Fruit fly (Drosophila melanogaster): ENCODE data around the gene Wbp2.

The Wbp2 gene

DNA sequence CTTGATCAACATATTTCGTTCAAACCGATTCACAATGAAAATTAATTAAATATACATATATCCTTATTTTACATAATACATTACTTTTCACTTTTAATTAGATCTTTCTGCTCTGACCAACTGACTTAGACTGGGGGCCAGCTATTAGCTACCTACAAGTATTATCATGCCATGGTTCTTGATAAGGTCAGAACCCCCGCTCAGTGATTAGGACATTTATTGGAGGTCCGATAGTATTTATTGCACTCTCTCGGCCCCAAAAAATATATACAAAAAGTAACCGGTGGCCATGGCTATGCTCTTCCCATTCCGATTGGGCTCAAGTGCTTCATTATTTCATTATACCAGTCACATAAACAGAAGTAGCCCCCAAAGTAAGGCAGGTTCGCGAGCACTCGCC lies 22.3 kb upstream of the Wbp2 start:
- no peak for TF ChIP-seq CG32121 (GFP tag; IDR thresholded peaks at IDR 0.05)
- no peak for TF ChIP-seq CG14655 (GFP tag; optimal IDR thresholded peaks at IDR 0.05)
- TF ChIP-seq gl (tag; optimal IDR thresholded peaks at IDR 0.05): no peak

DNA sequence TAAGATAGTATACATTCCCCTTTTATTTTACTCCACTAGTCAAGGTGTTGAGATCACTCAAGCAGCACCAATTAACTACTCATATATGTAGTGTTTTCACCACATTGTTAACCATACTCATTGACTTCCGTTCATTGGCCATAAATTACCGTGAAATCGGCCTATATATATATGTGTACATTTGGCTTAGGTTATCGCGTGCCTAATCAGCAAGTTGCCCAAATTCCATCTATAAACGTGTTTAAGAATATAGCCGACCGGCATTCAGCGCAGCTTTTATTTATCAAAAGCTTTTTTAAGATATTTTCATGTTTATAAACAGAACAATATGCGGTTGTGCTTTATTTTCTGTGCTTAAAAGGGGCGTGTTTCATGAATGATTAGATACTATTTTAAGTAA lies 21.4 kb upstream of the Wbp2 start:
- no peak for TF ChIP-seq Snoo (tag; optimal IDR thresholded peaks at IDR 0.05)
- no peak for TF ChIP-seq rn (GFP tag; IDR thresholded peaks at IDR 0.05)
- no peak for TF ChIP-seq CG8301 (tag; optimal IDR thresholded peaks at IDR 0.05)
- no peak for TF ChIP-seq D1 (tag; optimal IDR thresholded peaks at IDR 0.05)
- TF ChIP-seq CG10348 (GFP tag; IDR thresholded peaks at IDR 0.05): no peak
- TF ChIP-seq CG4496 (GFP tag; IDR thresholded peaks at IDR 0.05): no peak
- TF ChIP-seq CG34367 (tag; optimal IDR thresholded peaks at IDR 0.05): no peak
- no peak for TF ChIP-seq CG9948 (tag; optimal IDR thresholded peaks at IDR 0.05)
- no peak for TF ChIP-seq CG12605 (GFP tag; IDR thresholded peaks at IDR 0.05)
- TF ChIP-seq CG15710 (tag; optimal IDR thresholded peaks at IDR 0.05): no peak
- no peak for TF ChIP-seq CG17806 (tag; optimal IDR thresholded peaks at IDR 0.05)
- TF ChIP-seq CG32121 (GFP tag; IDR thresholded peaks at IDR 0.05): no peak
- TF ChIP-seq Pif1A (GFP tag; optimal IDR thresholded peaks at IDR 0.05): no peak
- no peak for TF ChIP-seq CG13204 (GFP tag; optimal IDR thresholded peaks at IDR 0.05)
- no peak for TF ChIP-seq CG8159 (tag; optimal IDR thresholded peaks at IDR 0.05)

DNA sequence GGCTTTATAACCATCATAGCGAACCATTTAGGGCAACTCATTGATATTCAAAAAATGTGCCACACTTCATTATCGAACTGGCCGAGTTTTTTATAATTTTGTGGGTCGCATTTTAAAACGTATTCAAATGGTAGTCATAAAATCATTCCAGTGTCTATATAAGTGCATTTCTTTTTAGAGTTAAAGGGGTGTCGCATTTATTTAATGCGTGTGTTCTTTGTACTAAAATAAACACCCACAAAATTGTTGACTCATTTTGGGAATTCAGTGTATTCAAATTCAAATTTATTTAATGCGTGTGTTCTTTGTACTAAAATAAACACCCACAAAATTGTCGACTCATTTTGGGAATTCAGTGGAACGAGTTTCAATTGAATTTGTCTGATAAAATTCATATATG lies 19.5 kb upstream of the Wbp2 start:
- TF ChIP-seq CG17806 (tag; optimal IDR thresholded peaks at IDR 0.05): no peak
- no peak for TF ChIP-seq Pif1A (GFP tag; optimal IDR thresholded peaks at IDR 0.05)
- no peak for TF ChIP-seq Pif1B (GFP tag; optimal IDR thresholded peaks at IDR 0.05)
- TF ChIP-seq CG8301 (tag; optimal IDR thresholded peaks at IDR 0.05): no peak
- TF ChIP-seq D1 (tag; optimal IDR thresholded peaks at IDR 0.05): no peak
- no peak for TF ChIP-seq Snoo (tag; optimal IDR thresholded peaks at IDR 0.05)
- TF ChIP-seq rn (GFP tag; IDR thresholded peaks at IDR 0.05): no peak
- no peak for TF ChIP-seq CG15710 (tag; optimal IDR thresholded peaks at IDR 0.05)
- no peak for TF ChIP-seq CG14655 (GFP tag; optimal IDR thresholded peaks at IDR 0.05)
- TF ChIP-seq CG8159 (tag; optimal IDR thresholded peaks at IDR 0.05): no peak
- TF ChIP-seq Ets98B (GFP tag; IDR thresholded peaks at IDR 0.05): no peak
- no peak for TF ChIP-seq CG13204 (GFP tag; optimal IDR thresholded peaks at IDR 0.05)
- TF ChIP-seq CG32121 (GFP tag; IDR thresholded peaks at IDR 0.05): no peak
- TF ChIP-seq CG12605 (GFP tag; IDR thresholded peaks at IDR 0.05): no peak
- TF ChIP-seq CG34367 (tag; optimal IDR thresholded peaks at IDR 0.05): no peak
- TF ChIP-seq CG10348 (GFP tag; IDR thresholded peaks at IDR 0.05): no peak
- TF ChIP-seq gl (tag; optimal IDR thresholded peaks at IDR 0.05): no peak
- TF ChIP-seq fd96Ca (GFP tag; IDR thresholded peaks at IDR 0.05): no peak
- no peak for TF ChIP-seq EcR (GFP tag; optimal IDR thresholded peaks at IDR 0.05)

DNA sequence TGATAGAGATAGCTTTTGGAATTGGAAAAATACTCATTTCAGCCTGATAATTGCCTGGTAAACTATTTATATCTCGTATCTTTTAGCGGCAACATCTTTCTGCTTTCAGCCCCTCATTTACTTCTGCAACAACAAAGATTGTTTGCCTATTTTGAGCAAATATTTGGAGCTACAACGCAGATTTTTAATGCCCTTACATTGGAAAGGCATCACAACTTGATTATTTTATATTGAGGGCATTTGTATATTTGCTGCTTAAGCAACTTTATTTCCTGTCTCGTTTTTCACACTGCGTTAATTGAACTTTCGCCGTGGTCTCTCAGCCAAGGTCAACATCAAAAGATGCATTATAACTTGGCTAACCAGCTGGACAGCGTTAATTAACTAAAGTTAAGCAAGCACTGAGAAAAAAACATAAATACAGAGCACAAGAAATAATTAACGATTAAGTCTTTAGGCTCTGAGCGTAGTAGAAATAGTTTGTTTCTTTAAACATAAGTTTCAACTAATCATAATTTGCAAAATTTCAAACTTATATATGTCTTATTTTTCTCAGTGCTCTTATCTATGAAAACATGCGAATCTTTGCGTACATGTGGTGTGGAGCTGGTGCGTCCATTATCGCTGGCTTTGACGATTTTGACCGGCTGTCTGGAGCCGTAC lies 18.5 kb upstream of the Wbp2 start:
- peak; percentile 76 for TF ChIP-seq CG8159 (tag; optimal IDR thresholded peaks at IDR 0.05)
- peak; percentile 53 for TF ChIP-seq Pif1B (GFP tag; optimal IDR thresholded peaks at IDR 0.05)
- no peak; the same call in 1 of the 2 replicates for TF ChIP-seq Ets98B (GFP tag; IDR thresholded peaks at IDR 0.05)
- TF ChIP-seq CG9948 (tag; optimal IDR thresholded peaks at IDR 0.05): peak; percentile 76
- TF ChIP-seq Pif1A (GFP tag; optimal IDR thresholded peaks at IDR 0.05): peak; percentile 60
- TF ChIP-seq CG34367 (tag; optimal IDR thresholded peaks at IDR 0.05): peak; percentile 71
- peak; percentile 74 for TF ChIP-seq CG8301 (tag; optimal IDR thresholded peaks at IDR 0.05)
- peak; percentile 78 for TF ChIP-seq CG17806 (tag; optimal IDR thresholded peaks at IDR 0.05)
- TF ChIP-seq CG15710 (tag; optimal IDR thresholded peaks at IDR 0.05): peak; percentile 73
- peak; percentile 19 for TF ChIP-seq Snoo (tag; optimal IDR thresholded peaks at IDR 0.05)
- TF ChIP-seq CG12605 (GFP tag; IDR thresholded peaks at IDR 0.05): peak; percentile 65
- no peak for TF ChIP-seq fd96Ca (GFP tag; IDR thresholded peaks at IDR 0.05)
- peak; percentile 61; the same call in 1 of the 2 replicates for TF ChIP-seq CG32121 (GFP tag; IDR thresholded peaks at IDR 0.05)
- TF ChIP-seq D1 (tag; optimal IDR thresholded peaks at IDR 0.05): no peak

DNA sequence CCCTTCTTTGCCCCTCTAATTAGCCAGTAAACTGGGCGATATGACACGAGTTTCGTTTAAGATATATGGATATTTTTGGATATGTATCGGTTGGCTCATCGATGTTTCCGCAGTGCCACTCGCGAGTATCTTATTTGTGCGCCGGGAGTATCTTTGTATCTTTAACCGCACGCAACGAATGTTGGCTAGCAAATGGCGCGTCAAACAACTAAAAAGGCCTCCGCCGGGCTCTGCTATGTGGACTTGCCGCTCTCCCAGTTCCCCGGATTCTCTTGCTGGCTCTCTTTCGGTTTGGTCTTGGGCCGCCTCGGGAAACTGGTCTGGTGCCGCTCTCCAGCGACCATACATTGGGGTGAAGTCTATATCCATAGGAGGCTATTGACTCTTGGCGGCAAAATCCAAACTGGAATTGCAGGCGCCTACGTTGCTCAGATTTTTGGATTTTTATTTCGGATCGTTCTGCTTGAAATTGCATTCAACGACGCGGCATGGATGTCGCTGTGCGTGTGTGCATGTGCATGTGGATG lies 17.5 kb upstream of the Wbp2 start:
- TF ChIP-seq EcR (GFP tag; optimal IDR thresholded peaks at IDR 0.05) (peak; percentile 99), CG8301 (tag; optimal IDR thresholded peaks at IDR 0.05) (peak; percentile 12), CG14655 (GFP tag; optimal IDR thresholded peaks at IDR 0.05) (no peak), CG4496 (GFP tag; IDR thresholded peaks at IDR 0.05) (peak; percentile 55; the same call in 2 of the 3 replicates), Pif1B (GFP tag; optimal IDR thresholded peaks at IDR 0.05) (no peak), CG32121 (GFP tag; IDR thresholded peaks at IDR 0.05) (peak; percentile 65), CG9948 (tag; optimal IDR thresholded peaks at IDR 0.05) (no peak), CG34367 (tag; optimal IDR thresholded peaks at IDR 0.05) (no peak), CG8159 (tag; optimal IDR thresholded peaks at IDR 0.05) (no peak), Pif1A (GFP tag; optimal IDR thresholded peaks at IDR 0.05) (no peak), Snoo (tag; optimal IDR thresholded peaks at IDR 0.05) (peak; percentile 8), rn (GFP tag; IDR thresholded peaks at IDR 0.05) (no peak), fd96Ca (GFP tag; IDR thresholded peaks at IDR 0.05) (no peak; the same call in 2 of the 3 replicates), Ets98B (GFP tag; IDR thresholded peaks at IDR 0.05) (peak; percentile 61; the same call in 1 of the 2 replicates), CG10348 (GFP tag; IDR thresholded peaks at IDR 0.05) (no peak), CG13204 (GFP tag; optimal IDR thresholded peaks at IDR 0.05) (peak; percentile 64), D1 (tag; optimal IDR thresholded peaks at IDR 0.05) (no peak), CG12605 (GFP tag; IDR thresholded peaks at IDR 0.05) (peak; percentile 55; the same call in 1 of the 2 replicates), CG17806 (tag; optimal IDR thresholded peaks at IDR 0.05) (no peak), gl (tag; optimal IDR thresholded peaks at IDR 0.05) (no peak), CG15710 (tag; optimal IDR thresholded peaks at IDR 0.05) (no peak)
